Worm (Caenorhabditis elegans): ENCODE data around the gene Y43F8C.11.

DNA sequence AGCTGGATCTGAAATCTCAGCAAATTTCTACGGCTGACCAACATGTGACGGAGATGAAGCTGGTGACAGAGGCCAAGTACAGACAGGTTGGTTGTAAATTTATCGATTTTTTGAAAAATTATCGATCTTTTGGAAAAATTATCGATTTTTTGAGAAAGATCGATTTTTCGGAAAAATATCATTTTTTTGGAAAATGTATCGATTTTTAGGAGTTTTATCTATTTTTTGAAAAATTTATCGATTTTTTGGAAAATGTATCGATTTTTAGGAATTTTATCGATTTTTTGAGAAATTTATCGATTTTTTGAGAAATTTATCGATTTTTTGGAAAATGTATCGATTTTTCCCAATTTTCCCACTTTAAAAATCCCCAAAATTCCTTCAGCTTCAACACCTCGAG, 40.1 kb upstream of the Y43F8C.11 start:
- no peak for TF ChIP-seq zag-1 (tag; optimal IDR thresholded peaks at IDR 0.05)
- no peak for TF ChIP-seq fkh-10 (GFP tag; optimal IDR thresholded peaks at IDR 0.05)
- no peak for TF ChIP-seq R02D3.7 (tag; optimal IDR thresholded peaks at IDR 0.05)
- TF ChIP-seq ama-1 (optimal IDR thresholded peaks at IDR 0.05), result no peak
- no peak for TF ChIP-seq egl-27 (tag; optimal IDR thresholded peaks at IDR 0.05)
